Worm (Caenorhabditis elegans): ENCODE data around the gene B0361.4.

Gene B0361.4

DNA sequence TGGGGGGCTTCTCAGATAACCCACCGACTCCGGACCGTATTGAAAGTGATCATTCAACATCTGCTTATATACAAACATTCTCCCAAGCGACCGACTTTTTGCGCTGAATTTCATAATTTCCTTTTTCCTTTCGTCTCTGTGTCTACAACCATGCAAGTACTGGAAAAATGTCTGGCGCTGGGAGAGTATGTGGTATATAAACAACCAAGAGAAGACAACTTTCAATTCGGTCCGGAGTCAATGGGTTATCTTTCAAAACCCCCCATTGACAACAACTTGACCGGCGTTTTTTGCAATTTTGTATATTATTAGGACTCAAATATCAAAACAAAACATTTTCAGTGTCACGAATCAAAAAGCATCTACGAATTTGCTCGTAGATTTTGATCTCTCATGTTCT lies 19.7 kb downstream of the B0361.4 start (continued):
- TF ChIP-seq F33H1.4 (GFP tag; IDR thresholded peaks at IDR 0.05) (peak; percentile 18; the same call in 1 of the 2 replicates), ceh-79 (tag; optimal IDR thresholded peaks at IDR 0.05) (peak; percentile 67), nhr-27 (tag; optimal IDR thresholded peaks at IDR 0.05) (peak; percentile 30), nhr-120 (GFP tag; IDR thresholded peaks at IDR 0.05) (0 out of 2 replicates have a peak, but pooled peaks have one; percentile 47), sptf-2 (GFP tag; optimal IDR thresholded peaks at IDR 0.05) (no peak), repo-1 (tag; optimal IDR thresholded peaks at IDR 0.05) (peak; percentile 95), ztf-22 (GFP tag; optimal IDR thresholded peaks at IDR 0.05) (no peak), akir-1 (GFP tag; optimal IDR thresholded peaks at IDR 0.05) (peak; percentile 37), B0336.3 (GFP tag; IDR thresholded peaks at IDR 0.05) (peak; percentile 88), ceh-58 (GFP tag; IDR thresholded peaks at IDR 0.05) (no peak), lin-54 (GFP tag; optimal IDR thresholded peaks at IDR 0.05) (peak; percentile 76), nfya-1 (tag; optimal IDR thresholded peaks at IDR 0.05; ENCODE audit: borderline replicate concordance, insufficient read depth) (no peak), egl-44 (GFP tag; IDR thresholded peaks at IDR 0.05) (peak; percentile 42; the same call in 1 of the 2 replicates), gei-17 (GFP tag; optimal IDR thresholded peaks at IDR 0.05) (peak; percentile 83), chd-7 (tag; optimal IDR thresholded peaks at IDR 0.05) (peak; percentile 71), dpff-1 (tag; optimal IDR thresholded peaks at IDR 0.05) (peak; percentile 18), hlh-12 (tag; optimal IDR thresholded peaks at IDR 0.05) (no peak), ccch-3 (GFP tag; optimal IDR thresholded peaks at IDR 0.05) (no peak), zfh-2 (GFP tag; conservative IDR thresholded peaks at IDR 0.05) (no peak), F23B12.7 (tag; optimal IDR thresholded peaks at IDR 0.05; ENCODE audit: insufficient read depth) (peak; percentile 41), mel-28 (tag; optimal IDR thresholded peaks at IDR 0.05; ENCODE audit: borderline replicate concordance) (no peak), aptf-3 (GFP tag; IDR thresholded peaks at IDR 0.05) (no peak), snpc-4 (GFP tag; optimal IDR thresholded peaks at IDR 0.05) (peak; percentile 97), snpc-4 (tag; optimal IDR thresholded peaks at IDR 0.05) (peak; percentile 99 to 100 (median 100)), F22D6.2 (tag; optimal IDR thresholded peaks at IDR 0.05) (peak; percentile 41), madf-6 (GFP tag; IDR thresholded peaks at IDR 0.05) (no peak), dpl-1 (GFP tag; optimal IDR thresholded peaks at IDR 0.05) (peak; percentile 18), F10E7.11 (tag; optimal IDR thresholded peaks at IDR 0.05) (no peak), let-607 (tag; optimal IDR thresholded peaks at IDR 0.05) (peak; percentile 43 to 62), Y56A3A.18 (GFP tag; IDR thresholded peaks at IDR 0.05) (0 out of 2 replicates have a peak, but pooled peaks have one; percentile 52)

DNA sequence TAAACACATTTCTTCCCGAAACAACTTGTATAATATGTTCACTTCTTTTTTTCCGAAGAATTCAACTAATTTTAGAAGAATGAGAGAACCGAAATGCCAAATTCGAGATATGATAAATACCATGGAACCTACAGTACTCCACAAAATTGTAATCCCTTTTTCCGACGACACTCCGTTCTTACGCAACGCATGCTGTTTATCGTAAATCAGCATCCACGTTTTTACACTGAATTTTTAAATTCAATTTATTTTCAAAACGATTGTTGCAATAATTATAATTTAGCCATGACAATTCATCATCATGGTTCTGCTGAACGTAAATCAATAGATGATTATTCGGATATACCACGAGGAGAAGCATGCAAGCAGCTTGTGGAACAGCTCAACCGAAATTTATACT lies 22.4 kb downstream of the B0361.4 start, which contains the start of gene B0361.3:
B0361.3 (plus strand) TSS at position 284 of the 400 bp plus-strand sequence.
- no peak for TF ChIP-seq Y56A3A.18 (GFP tag; IDR thresholded peaks at IDR 0.05)
- TF ChIP-seq ztf-18 (tag; optimal IDR thresholded peaks at IDR 0.05) = no peak
- no peak for TF ChIP-seq egl-18 (GFP tag; IDR thresholded peaks at IDR 0.05)
- no peak for TF ChIP-seq ztf-26 (tag; optimal IDR thresholded peaks at IDR 0.05)
- no peak for TF ChIP-seq snpc-4 (GFP tag; optimal IDR thresholded peaks at IDR 0.05)
- TF ChIP-seq snpc-4 (tag; optimal IDR thresholded peaks at IDR 0.05) = peak in 1 of 4 experiments; percentile 55
- TF ChIP-seq attf-3 (GFP tag; conservative IDR thresholded peaks at IDR 0.05) = peak; percentile 66; the same call in 1 of the 2 replicates
- no peak for TF ChIP-seq sea-2 (GFP tag; IDR thresholded peaks at IDR 0.05)
- no peak for TF ChIP-seq ceh-40 (GFP tag; IDR thresholded peaks at IDR 0.05)

DNA sequence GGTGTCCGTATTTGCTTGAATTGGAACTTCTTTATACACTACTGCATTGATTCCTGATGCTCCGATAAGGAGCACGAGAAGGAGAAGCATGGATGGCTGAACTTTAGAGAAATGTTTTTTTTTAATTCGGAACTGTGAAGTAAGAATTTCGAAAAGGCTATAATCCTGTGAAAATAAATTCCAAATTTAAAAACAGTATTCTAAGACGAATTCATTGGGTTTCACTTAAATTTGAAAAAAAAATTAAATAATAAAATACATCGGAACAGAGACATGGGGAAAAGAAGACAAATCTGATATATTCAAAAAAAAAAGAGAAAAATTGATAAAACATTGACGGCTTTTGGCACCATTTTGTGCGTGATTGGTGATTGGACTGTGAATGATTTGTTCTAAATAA lies 27.0 kb downstream of the B0361.4 start, which contains the start of gene pho-5:
pho-5 (minus strand) TSS at position 101 of the 400 bp plus-strand sequence.
- TF ChIP-seq lin-26 (GFP tag; IDR thresholded peaks at IDR 0.05) (no peak), snpc-1.3 (tag; optimal IDR thresholded peaks at IDR 0.05; ENCODE audit: insufficient read depth) (peak; percentile 9)

Data from whole organism, young adult.